Fruit fly (Drosophila melanogaster) whole organism, adult: Measurements from ENCODE around the gene CG31245.

ENCODE experiments used
- CG12768 ChIP-seq: fragments of 200-800 bp; sonication (Bioruptor generic); optimal IDR thresholded peaks from 2 replicates; lab custom pipeline; 2017; ENCODE audit warnings: missing biosample characterization, missing genetic modification characterization, mild to moderate bottlenecking, moderate library complexity, missing genetic modification reagents
- CG14711 ChIP-seq: fragments of 200-800 bp; sonication (Bioruptor generic); optimal IDR thresholded peaks from 2 replicates; lab custom pipeline; 2018; ENCODE audit warnings: missing biosample characterization, mild to moderate bottlenecking, missing genetic modification characterization, moderate library complexity
- Mnt ChIP-seq: fragments of 200-800 bp; sonication (Bioruptor generic); optimal IDR thresholded peaks from 2 replicates; lab custom pipeline; 2016; ENCODE audit warnings: missing biosample characterization, mild to moderate bottlenecking, missing genetic modification characterization
- cic ChIP-seq: fragments of 200-800 bp; sonication (Bioruptor generic); optimal IDR thresholded peaks from 2 replicates; lab custom pipeline; 2017; ENCODE audit warnings: missing biosample characterization, mild to moderate bottlenecking, missing genetic modification characterization, moderate library complexity
- ovo ChIP-seq: fragments of 200-800 bp; sonication (Bioruptor generic); optimal IDR thresholded peaks from 2 replicates; lab custom pipeline; 2016; ENCODE audit warnings: missing biosample characterization, missing genetic modification characterization
- tj ChIP-seq: fragments of 200-800 bp; sonication (Bioruptor generic); optimal IDR thresholded peaks from 3 replicates; lab custom pipeline; 2017; ENCODE audit warnings: missing biosample characterization, mild to moderate bottlenecking, missing genetic modification characterization, moderate library complexity
- toe ChIP-seq: fragments of 200-800 bp; sonication (Bioruptor generic); optimal IDR thresholded peaks from 2 replicates; lab custom pipeline; 2016; ENCODE audit warnings: missing biosample characterization, missing genetic modification characterization

dm6 chr3R:19403096-19403515, 26.1 kb upstream of the CG31245 start, which contains the start of the genes Ino80 and Aptx:
- TF ChIP-seq ovo (GFP tag; lab: Kevin White, UChicago) (peak; percentile 75), cic (GFP tag; lab: Kevin White, UChicago) (peak; percentile 40), CG12768 (GFP tag; lab: Kevin White, UChicago) (peak; percentile 91), CG14711 (tag; lab: Kevin White, UChicago) (peak; percentile 87), Mnt (GFP tag; lab: Kevin White, UChicago) (peak; percentile 78), tj (peak; percentile 68), toe (GFP tag; lab: Kevin White, UChicago) (peak; percentile 94)
